Worm (Caenorhabditis elegans): ENCODE measurements around the gene C09G1.4.
A peak's percentile ranks its signal among the peaks of the same experiment; 100 is the strongest.

DNA sequence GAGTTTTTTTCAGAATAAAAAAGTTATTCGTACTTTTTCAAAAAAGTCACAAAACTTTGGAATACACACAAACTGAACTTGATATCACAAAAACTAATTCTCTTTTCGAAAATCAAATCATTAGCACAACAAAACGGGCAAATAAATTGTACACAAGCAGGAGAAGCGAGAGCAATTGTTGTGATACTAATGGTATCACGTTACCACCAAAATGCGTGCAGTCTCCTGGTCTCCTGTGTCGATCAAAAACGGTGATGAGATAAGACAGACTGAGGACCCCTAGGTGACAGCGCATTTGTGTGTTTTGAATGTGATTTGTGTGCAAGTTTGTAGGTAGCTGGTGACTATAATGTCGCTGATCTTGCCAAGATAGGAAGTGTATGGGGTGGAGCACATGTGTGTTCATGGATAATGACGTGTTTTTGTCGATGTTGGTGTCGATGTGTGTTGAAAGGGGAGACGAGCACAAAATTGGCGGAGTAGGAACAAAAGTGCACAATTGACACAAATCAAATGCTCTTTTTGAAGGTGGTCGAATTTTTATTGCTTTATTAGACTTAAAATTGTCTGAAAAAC lies 66.6 kb downstream of the C09G1.4 start:
- TF ChIP-seq sea-2 (GFP tag; optimal IDR thresholded peaks at IDR 0.05), result no peak
- TF ChIP-seq nhr-12 (tag; optimal IDR thresholded peaks at IDR 0.05), result no peak
- TF ChIP-seq egl-5 (tag; optimal IDR thresholded peaks at IDR 0.05), result no peak
- peak; percentile 30 for TF ChIP-seq jun-1 (tag; optimal IDR thresholded peaks at IDR 0.05)
- TF ChIP-seq zag-1 (tag; optimal IDR thresholded peaks at IDR 0.05), result no peak
- TF ChIP-seq ztf-11 (tag; optimal IDR thresholded peaks at IDR 0.05), result no peak
- TF ChIP-seq nhr-237 (tag; optimal IDR thresholded peaks at IDR 0.05), result no peak
- TF ChIP-seq lin-39 (tag; optimal IDR thresholded peaks at IDR 0.05), result no peak
- no peak for TF ChIP-seq lin-15B (tag; optimal IDR thresholded peaks at IDR 0.05)
- no peak for TF ChIP-seq aly-2 (tag; optimal IDR thresholded peaks at IDR 0.05)
- no peak for TF ChIP-seq skn-1 (tag; optimal IDR thresholded peaks at IDR 0.05)
- peak; percentile 64 for TF ChIP-seq pha-4 (tag; optimal IDR thresholded peaks at IDR 0.05)
- no peak for TF ChIP-seq ZK546.5 (tag; optimal IDR thresholded peaks at IDR 0.05)
- TF ChIP-seq ama-1 (optimal IDR thresholded peaks at IDR 0.05), result no peak

Data from whole organism, L3 larva.